Fruit fly (Drosophila melanogaster): Measurements from ENCODE around the gene CG5114.

CG5114 gene

DNA sequence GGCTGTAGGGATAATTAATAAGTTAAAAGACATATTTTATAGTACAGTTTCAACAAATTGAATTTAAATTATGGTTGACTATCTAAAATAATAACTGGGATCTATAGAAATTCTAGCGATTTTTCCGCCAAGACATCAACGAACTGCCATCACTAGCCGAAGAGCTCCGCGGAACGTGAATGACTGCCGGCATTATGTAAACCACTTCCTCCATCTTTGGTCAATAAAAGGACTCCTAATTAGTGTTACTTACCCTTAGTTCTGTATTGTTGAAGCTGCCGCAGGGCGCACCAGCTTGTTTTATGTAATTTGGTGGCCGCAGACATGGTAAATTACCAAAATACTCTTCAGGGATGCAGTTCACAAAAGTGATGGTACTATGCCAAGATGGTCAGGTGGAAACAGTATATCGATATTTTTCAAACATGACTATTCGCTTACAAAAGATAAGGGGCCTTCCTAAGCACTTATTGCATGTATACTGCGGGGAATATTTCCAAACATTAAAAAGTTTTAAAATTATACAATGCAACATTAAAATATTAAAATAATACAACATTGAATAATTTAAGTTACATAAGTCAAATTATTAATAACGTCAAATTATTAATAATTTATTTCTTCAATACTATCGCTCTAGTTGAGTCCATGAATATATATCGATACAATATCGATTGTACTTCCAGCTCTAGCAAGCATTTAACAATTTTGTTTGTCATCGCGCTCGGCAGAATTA lies 16.8 kb downstream of the CG5114 start, which contains the start of the genes mRpL39 and Prosbeta2:
TSS of gene mRpL39 (minus strand) at position 383 of the 736 bp plus-strand sequence.
TSS of gene Prosbeta2 (plus strand) at position 668 of the 736 bp plus-strand sequence.
- TF ChIP-seq CG7271 (tag; optimal IDR thresholded peaks at IDR 0.05) (no peak), Doc3 (GFP tag; IDR thresholded peaks at IDR 0.05; ENCODE audit: partially characterized antibody) (peak; percentile 99), CG17385 (GFP tag; optimal IDR thresholded peaks at IDR 0.05) (no peak), CG14667 (GFP tag; IDR thresholded peaks at IDR 0.05) (peak; percentile 61), Sox100B (GFP tag; optimal IDR thresholded peaks at IDR 0.05) (peak; percentile 58), CG1233 (GFP tag; optimal IDR thresholded peaks at IDR 0.05) (no peak), CG16863 (GFP tag; optimal IDR thresholded peaks at IDR 0.05) (no peak), Hand (GFP tag; optimal IDR thresholded peaks at IDR 0.05) (no peak), HmgZ (tag; optimal IDR thresholded peaks at IDR 0.05) (no peak), ara (GFP tag; IDR thresholded peaks at IDR 0.05) (no peak; the same call in 1 of the 2 replicates), Vsx1 (GFP tag; optimal IDR thresholded peaks at IDR 0.05) (no peak), sd (tag; optimal IDR thresholded peaks at IDR 0.05) (no peak), fru (optimal IDR thresholded peaks at IDR 0.05) (no peak), luna (GFP tag; optimal IDR thresholded peaks at IDR 0.05) (no peak), CG32772 (GFP tag; IDR thresholded peaks at IDR 0.05) (peak; percentile 67), CG4404 (GFP tag; IDR thresholded peaks at IDR 0.05) (peak; percentile 72), CG15073 (GFP tag; optimal IDR thresholded peaks at IDR 0.05) (no peak), Hmr (GFP tag; optimal IDR thresholded peaks at IDR 0.05) (peak; percentile 21), lilli (GFP tag; optimal IDR thresholded peaks at IDR 0.05) (no peak), CG8281 (tag; optimal IDR thresholded peaks at IDR 0.05) (no peak), Hr78 (GFP tag; optimal IDR thresholded peaks at IDR 0.05) (no peak), schlank (tag; optimal IDR thresholded peaks at IDR 0.05) (no peak), CG15269 (tag; optimal IDR thresholded peaks at IDR 0.05) (no peak), slp2 (GFP tag; optimal IDR thresholded peaks at IDR 0.05) (no peak), CoRest (tag; optimal IDR thresholded peaks at IDR 0.05) (no peak), toy (GFP tag; IDR thresholded peaks at IDR 0.05) (no peak), CG10959 (GFP tag; IDR thresholded peaks at IDR 0.05) (no peak), CG14441 (GFP tag; IDR thresholded peaks at IDR 0.05) (peak; percentile 68), CG11504 (tag; optimal IDR thresholded peaks at IDR 0.05) (peak; percentile 78), cas (GFP tag; IDR thresholded peaks at IDR 0.05) (no peak), Taf1 (GFP tag; IDR thresholded peaks at IDR 0.05) (no peak), CG13123 (GFP tag; optimal IDR thresholded peaks at IDR 0.05) (no peak), bowl (GFP tag; IDR thresholded peaks at IDR 0.05) (no peak), slbo (GFP tag; IDR thresholded peaks at IDR 0.05) (peak; percentile 68), ase (GFP tag; IDR thresholded peaks at IDR 0.05) (peak; percentile 64; the same call in 1 of the 3 replicates), CG14014 (GFP tag; IDR thresholded peaks at IDR 0.05) (peak; percentile 30; the same call in 1 of the 2 replicates), CG3847 (GFP tag; IDR thresholded peaks at IDR 0.05) (peak; percentile 52), CG7963 (GFP tag; IDR thresholded peaks at IDR 0.05; ENCODE audit: partially characterized antibody) (peak; percentile 57; the same call in 2 of the 3 replicates), ci (GFP tag; IDR thresholded peaks at IDR 0.05) (peak; percentile 10; the same call in 1 of the 3 replicates), ewg (GFP tag; optimal IDR thresholded peaks at IDR 0.05) (no peak), sim (GFP tag; IDR thresholded peaks at IDR 0.05) (no peak), slou (GFP tag; optimal IDR thresholded peaks at IDR 0.05) (peak; percentile 66), nerfin-2 (GFP tag; IDR thresholded peaks at IDR 0.05; ENCODE audit: partially characterized antibody) (no peak; the same call in none of the 2 replicates), CG4328 (GFP tag; optimal IDR thresholded peaks at IDR 0.05) (no peak), CTCF (GFP tag; optimal IDR thresholded peaks at IDR 0.05) (no peak), CG1792 (GFP tag; optimal IDR thresholded peaks at IDR 0.05) (no peak), CG11723 (GFP tag; optimal IDR thresholded peaks at IDR 0.05) (no peak), Gug (GFP tag; IDR thresholded peaks at IDR 0.05) (peak; percentile 73; the same call in 3 of the 4 replicates), Dp (GFP tag; optimal IDR thresholded peaks at IDR 0.05) (no peak), CG18011 (GFP tag; optimal IDR thresholded peaks at IDR 0.05) (no peak)

Data from whole organism, embryonic.